Worm (Caenorhabditis elegans) whole organism, mixed stage, embryonic: Measurements from ENCODE around the gene srb-12.

ENCODE experiments used
- M03D4.4 ChIP-seq: sonication (generic microtip); optimal IDR thresholded peaks from 2 replicates; lab custom pipeline; 2017; ENCODE audit warnings: mild to moderate bottlenecking, missing genetic modification characterization, missing compliant biosample characterization
- bed-3 ChIP-seq: fragments of 200-800 bp; sonication (Bioruptor generic); optimal IDR thresholded peaks from 3 replicates; lab custom pipeline; 2018; ENCODE audit warnings: mild to moderate bottlenecking, missing genetic modification characterization, moderate library complexity, missing compliant biosample characterization
- ceh-39 ChIP-seq: fragments of 150-350 bp; optimal IDR thresholded peaks from 2 replicates; lab custom pipeline; 2014; ENCODE audit warnings: missing biosample characterization, missing genetic modification characterization
- ceh-43 ChIP-seq: fragments of 200-800 bp; sonication (Bioruptor generic); optimal IDR thresholded peaks from 2 replicates; lab custom pipeline; 2018; ENCODE audit warnings: mild to moderate bottlenecking, missing genetic modification characterization, moderate library complexity, missing compliant biosample characterization
- ceh-83 ChIP-seq: fragments of 200-800 bp; sonication (Bioruptor generic); optimal IDR thresholded peaks from 2 replicates; lab custom pipeline; 2018; ENCODE audit warnings: mild to moderate bottlenecking, missing genetic modification characterization, missing compliant biosample characterization
- ces-1 ChIP-seq: fragments of 150-350 bp; optimal IDR thresholded peaks from 2 replicates; lab custom pipeline; 2014; ENCODE audit warnings: missing biosample characterization, missing genetic modification reagents, missing genetic modification characterization
- cnd-1 ChIP-seq: fragments of 200-800 bp; sonication (Bioruptor generic); optimal IDR thresholded peaks from 2 replicates; lab custom pipeline; 2018; ENCODE audit warnings: mild to moderate bottlenecking, missing genetic modification characterization, missing compliant biosample characterization
- drap-1 ChIP-seq: fragments of 200-800 bp; sonication (Bioruptor generic); optimal IDR thresholded peaks from 3 replicates; lab custom pipeline; 2018; ENCODE audit warnings: mild to moderate bottlenecking, missing genetic modification characterization, missing compliant biosample characterization
- elt-1 ChIP-seq: sonication (generic microtip); optimal IDR thresholded peaks from 2 replicates; lab custom pipeline; 2017; ENCODE audit warnings: missing genetic modification characterization, mild to moderate bottlenecking, missing compliant biosample characterization, antibody characterized with exemption, moderate library complexity, borderline replicate concordance; ENCODE audit not compliant: insufficient read depth
- elt-3 ChIP-seq: fragments of 150-350 bp; optimal IDR thresholded peaks from 2 replicates; lab custom pipeline; 2014; ENCODE audit warnings: missing biosample characterization, missing genetic modification characterization
- ham-2 ChIP-seq: fragments of 200-800 bp; sonication (Bioruptor generic); optimal IDR thresholded peaks from 2 replicates; lab custom pipeline; 2018; ENCODE audit warnings: mild to moderate bottlenecking, missing genetic modification characterization, missing compliant biosample characterization
- hlh-1 ChIP-seq: fragments of 150-350 bp; optimal IDR thresholded peaks from 2 replicates; lab custom pipeline; 2014; ENCODE audit warnings: missing biosample characterization, missing genetic modification reagents, missing genetic modification characterization
- lin-13 ChIP-seq: fragments of 150-350 bp; optimal IDR thresholded peaks from 2 replicates; lab custom pipeline; 2014; ENCODE audit warnings: missing biosample characterization, missing genetic modification characterization
- lin-32 ChIP-seq: fragments of 200-800 bp; sonication (Bioruptor generic); optimal IDR thresholded peaks from 2 replicates; lab custom pipeline; 2018; ENCODE audit warnings: mild to moderate bottlenecking, missing genetic modification characterization, missing compliant biosample characterization
- lsy-2 ChIP-seq: fragments of 150-350 bp; optimal IDR thresholded peaks from 2 replicates; lab custom pipeline; 2014; ENCODE audit warnings: missing biosample characterization, missing genetic modification characterization
- mab-5 ChIP-seq: fragments of 150-350 bp; optimal IDR thresholded peaks from 2 replicates; lab custom pipeline; 2014; ENCODE audit warnings: missing biosample characterization, missing genetic modification characterization
- mep-1 ChIP-seq: fragments of 150-350 bp; optimal IDR thresholded peaks from 2 replicates; lab custom pipeline; 2017; ENCODE audit warnings: missing biosample characterization, missing genetic modification reagents, missing genetic modification characterization, inconsistent platforms
- mls-2 ChIP-seq: sonication (generic microtip); optimal IDR thresholded peaks from 2 replicates; lab custom pipeline; 2016; ENCODE audit warnings: mild to moderate bottlenecking, missing genetic modification characterization, moderate library complexity, missing compliant biosample characterization
- nhr-12 ChIP-seq: fragments of 150-350 bp; optimal IDR thresholded peaks from 2 replicates; lab custom pipeline; 2014; ENCODE audit warnings: missing biosample characterization, missing genetic modification characterization
- nhr-2 ChIP-seq: fragments of 150-350 bp; optimal IDR thresholded peaks from 2 replicates; lab custom pipeline; 2014; ENCODE audit warnings: missing biosample characterization, missing genetic modification characterization
- nhr-28 ChIP-seq: fragments of 150-350 bp; optimal IDR thresholded peaks from 2 replicates; lab custom pipeline; 2014; ENCODE audit warnings: missing biosample characterization, missing genetic modification characterization
- nhr-76 ChIP-seq: sonication (generic microtip); optimal IDR thresholded peaks from 2 replicates; lab custom pipeline; 2017; ENCODE audit warnings: missing biosample characterization, missing genetic modification characterization
- pha-4 ChIP-seq: fragments of 150-350 bp; optimal IDR thresholded peaks from 2 replicates; lab custom pipeline; 2018; ENCODE audit warnings: missing biosample characterization, missing genetic modification reagents, missing genetic modification characterization
- sem-2 ChIP-seq: fragments of 200-800 bp; sonication (Bioruptor generic); optimal IDR thresholded peaks from 2 replicates; lab custom pipeline; 2018; ENCODE audit warnings: mild to moderate bottlenecking, missing genetic modification characterization, missing compliant biosample characterization
- snpc-4 ChIP-seq: fragments of 150-350 bp; optimal IDR thresholded peaks from 2 replicates; lab custom pipeline; 2014; ENCODE audit warnings: missing biosample characterization, missing genetic modification characterization
- sptf-1 ChIP-seq: sonication (generic microtip); optimal IDR thresholded peaks from 2 replicates; lab custom pipeline; 2017; ENCODE audit warnings: mild to moderate bottlenecking, missing genetic modification characterization, moderate library complexity, missing compliant biosample characterization
- tbx-8 ChIP-seq: fragments of 200-800 bp; sonication (Bioruptor generic); optimal IDR thresholded peaks from 2 replicates; lab custom pipeline; 2018; ENCODE audit warnings: mild to moderate bottlenecking, missing genetic modification characterization, moderate library complexity, missing compliant biosample characterization
- unc-120 ChIP-seq: sonication (generic microtip); optimal IDR thresholded peaks from 2 replicates; lab custom pipeline; 2017; ENCODE audit warnings: missing genetic modification characterization, missing compliant biosample characterization; ENCODE audit not compliant: poor library complexity, severe bottlenecking
- unc-39 ChIP-seq: fragments of 150-350 bp; optimal IDR thresholded peaks from 2 replicates; lab custom pipeline; 2014; ENCODE audit warnings: missing biosample characterization, missing genetic modification characterization
- unc-62 ChIP-seq: fragments of 150-350 bp; optimal IDR thresholded peaks from 2 replicates; lab custom pipeline; 2014; ENCODE audit warnings: missing biosample characterization, missing genetic modification reagents, missing genetic modification characterization
- zip-8 ChIP-seq: fragments of 150-350 bp; optimal IDR thresholded peaks from 2 replicates; lab custom pipeline; 2014; ENCODE audit warnings: missing biosample characterization, missing genetic modification characterization
- ztf-11 ChIP-seq: fragments of 150-350 bp; optimal IDR thresholded peaks from 2 replicates; lab custom pipeline; 2014; ENCODE audit warnings: missing biosample characterization, missing genetic modification characterization

Gene srb-12

DNA sequence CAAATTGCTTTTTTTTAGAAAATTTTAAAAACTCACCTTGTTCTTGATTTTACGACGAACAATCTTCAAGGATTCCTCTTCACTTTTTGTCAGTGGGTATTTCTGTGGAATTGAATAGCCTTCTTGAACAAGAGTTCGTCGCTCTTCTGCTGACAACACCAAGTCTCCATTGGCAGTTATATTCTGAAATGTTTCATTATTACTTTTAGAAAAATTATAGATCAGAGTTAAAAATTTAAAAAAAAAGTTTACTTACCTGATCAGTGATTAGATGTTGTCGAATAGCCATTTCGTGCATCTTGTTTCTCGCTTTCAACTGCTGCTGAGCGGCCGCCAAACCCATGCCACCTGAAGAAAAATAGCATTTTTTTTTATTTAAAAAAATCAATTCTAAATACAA is 25.8 kb upstream of the srb-12 start:
- TF ChIP-seq lsy-2 (no peak), hlh-1 (tag; lab: Kevin White, UChicago) (no peak), drap-1 (no peak), nhr-28 (no peak), sem-2 (no peak), nhr-76 (tag; lab: Kevin White, UChicago) (no peak), ces-1 (no peak), unc-39 (tag; lab: Kevin White, UChicago) (no peak), bed-3 (GFP tag; lab: Kevin White, UChicago) (no peak), ceh-43 (no peak), tbx-8 (GFP tag; lab: Kevin White, UChicago) (no peak), nhr-12 (tag; lab: Kevin White, UChicago) (no peak), ztf-11 (tag; lab: Kevin White, UChicago) (no peak), lin-13 (tag; lab: Kevin White, UChicago) (no peak)

DNA sequence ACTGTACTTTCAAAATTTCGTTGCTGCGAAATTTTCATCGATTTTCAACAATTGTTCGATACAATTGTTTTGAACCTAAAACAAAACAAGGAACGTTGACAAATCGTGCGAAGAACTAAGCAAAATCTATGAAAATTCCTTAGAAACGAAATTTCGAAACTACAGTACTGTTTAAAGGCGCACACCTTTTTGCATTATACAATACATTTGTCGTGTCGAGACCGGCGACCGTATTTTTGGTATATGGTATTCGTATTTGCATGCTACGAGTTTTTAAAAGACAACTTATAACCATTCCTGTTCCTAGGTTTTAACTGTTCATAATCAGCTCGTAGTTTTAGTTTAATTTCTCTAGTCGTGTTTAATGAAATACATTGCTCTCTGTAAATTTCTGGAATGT is 24.2 kb upstream of the srb-12 start:
- TF ChIP-seq tbx-8 (GFP tag; lab: Kevin White, UChicago), result no peak
- no peak for TF ChIP-seq hlh-1 (tag; lab: Kevin White, UChicago)
- TF ChIP-seq mep-1 (tag; lab: Kevin White, UChicago), result no peak
- no peak for TF ChIP-seq nhr-12 (tag; lab: Kevin White, UChicago)
- TF ChIP-seq ztf-11 (tag; lab: Kevin White, UChicago), result no peak
- TF ChIP-seq pha-4 (tag; lab: Kevin White, UChicago), result no peak
- no peak for TF ChIP-seq mls-2 (tag; lab: Kevin White, UChicago)
- no peak for TF ChIP-seq ceh-83
- no peak for TF ChIP-seq lin-32 (GFP tag; lab: Kevin White, UChicago)
- TF ChIP-seq snpc-4, result no peak
- TF ChIP-seq nhr-76 (tag; lab: Kevin White, UChicago), result no peak
- TF ChIP-seq ces-1, result no peak

DNA sequence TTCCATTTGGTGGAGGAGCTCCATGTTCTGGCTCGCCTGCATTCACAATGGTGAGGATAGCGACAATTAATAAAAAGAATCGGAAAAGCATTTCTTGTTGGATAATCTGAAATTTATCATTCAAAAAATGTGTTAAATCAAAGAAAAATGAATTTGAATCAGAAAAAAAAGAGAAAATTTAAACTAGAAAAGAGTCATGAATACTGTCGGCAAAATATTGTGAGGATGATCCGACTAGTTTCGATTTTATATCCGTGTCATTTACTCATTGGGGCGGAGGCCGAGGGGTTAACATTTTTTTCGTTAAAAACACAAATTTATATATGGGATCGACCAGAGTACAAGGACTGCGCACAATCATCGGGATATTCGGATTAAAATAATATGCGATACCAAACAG is 23.5 kb upstream of the srb-12 start, which contains the start of gene C27D6.12:
Gene C27D6.12 (minus strand): TSS at position 101 of the 400 bp plus-strand sequence.
- TF ChIP-seq ham-2 (GFP tag; lab: Kevin White, UChicago) (no peak), drap-1 (no peak), sem-2 (no peak), unc-62 (no peak), unc-120 (no peak), mls-2 (tag; lab: Kevin White, UChicago) (no peak), zip-8 (no peak), snpc-4 (no peak), mab-5 (tag; lab: Kevin White, UChicago) (no peak), pha-4 (tag; lab: Kevin White, UChicago) (no peak), elt-3 (no peak), ceh-83 (no peak), elt-1 (tag; lab: Kevin White, UChicago) (no peak), lin-32 (GFP tag; lab: Kevin White, UChicago) (no peak)

DNA sequence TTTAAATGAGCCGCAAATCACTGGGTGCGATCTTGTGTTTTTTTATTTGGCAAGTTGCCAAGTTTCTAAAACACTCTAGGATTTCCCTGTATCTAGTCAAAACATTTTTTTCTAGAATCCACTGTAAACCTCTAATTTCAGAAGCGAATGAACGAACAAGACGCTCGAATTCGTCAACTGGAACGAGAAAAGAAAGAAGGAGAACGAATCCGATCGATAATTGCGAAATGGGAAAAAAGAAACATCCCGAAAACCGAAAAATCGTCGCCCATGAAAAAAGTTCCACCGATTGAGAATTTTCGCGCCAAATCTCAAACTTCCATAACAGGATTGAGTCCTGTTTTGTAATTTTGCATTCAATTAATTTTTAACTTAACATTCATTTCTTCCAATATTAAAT is 22.5 kb upstream of the srb-12 start:
- TF ChIP-seq nhr-12 (tag; lab: Kevin White, UChicago) (no peak), zip-8 (no peak), mep-1 (tag; lab: Kevin White, UChicago) (no peak), lin-32 (GFP tag; lab: Kevin White, UChicago) (no peak)

DNA sequence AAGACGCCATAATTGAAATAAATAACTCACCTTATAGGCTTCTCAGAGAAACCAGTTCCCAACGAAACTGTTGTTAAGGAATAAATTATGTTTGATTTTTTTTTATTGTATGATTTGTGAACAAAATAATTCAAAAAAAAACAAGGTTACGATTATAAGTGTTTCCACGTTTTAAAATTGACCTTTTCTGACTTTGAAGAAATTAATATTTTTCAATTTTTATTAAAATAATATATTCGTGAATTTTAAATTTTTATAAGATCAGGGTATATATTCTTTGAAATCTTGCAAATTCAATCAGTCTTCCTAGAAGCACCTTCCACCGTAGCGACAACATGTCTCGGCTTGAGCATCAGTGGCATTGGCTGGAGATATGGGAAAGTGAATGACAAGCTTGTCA is 19.9 kb upstream of the srb-12 start, which contains the start of gene C27D6.3:
Gene C27D6.3 (minus strand): TSS at position 101 of the 400 bp plus-strand sequence.
- TF ChIP-seq mep-1 (tag; lab: Kevin White, UChicago), result no peak
- no peak for TF ChIP-seq ceh-39
- TF ChIP-seq ztf-11 (tag; lab: Kevin White, UChicago), result no peak
- TF ChIP-seq nhr-2, result no peak
- TF ChIP-seq unc-62, result no peak

DNA sequence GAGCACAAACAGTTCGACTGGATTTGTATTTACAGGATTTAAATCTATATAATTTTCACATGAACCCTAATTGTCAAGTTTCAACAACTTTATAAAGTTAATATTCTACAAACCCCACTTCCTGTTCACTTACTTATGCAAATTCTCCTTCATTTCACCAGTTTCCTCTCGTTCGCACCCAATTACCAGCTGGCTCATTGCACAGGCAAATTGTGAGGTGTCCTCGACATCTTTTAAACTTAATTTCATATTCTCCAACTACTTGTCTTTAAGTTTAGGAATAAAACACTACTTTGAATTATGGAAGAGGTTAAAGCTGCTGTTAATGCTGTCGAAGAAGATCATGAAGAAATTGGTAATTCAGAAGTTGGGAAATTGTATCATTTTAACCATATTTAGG is 18.0 kb upstream of the srb-12 start, which contains the start of gene C27D6.1:
Gene C27D6.1 (plus strand): TSS at position 301 of the 400 bp plus-strand sequence.
- TF ChIP-seq M03D4.4 (tag; lab: Kevin White, UChicago) (no peak), unc-120 (no peak), elt-3 (no peak), cnd-1 (tag; lab: Kevin White, UChicago) (no peak), drap-1 (no peak), nhr-28 (no peak), unc-39 (tag; lab: Kevin White, UChicago) (no peak), sptf-1 (no peak), ztf-11 (tag; lab: Kevin White, UChicago) (no peak), unc-62 (no peak), lin-13 (tag; lab: Kevin White, UChicago) (no peak)
